Fruit fly (Drosophila melanogaster): ENCODE data around the gene Las.

Las gene

DNA sequence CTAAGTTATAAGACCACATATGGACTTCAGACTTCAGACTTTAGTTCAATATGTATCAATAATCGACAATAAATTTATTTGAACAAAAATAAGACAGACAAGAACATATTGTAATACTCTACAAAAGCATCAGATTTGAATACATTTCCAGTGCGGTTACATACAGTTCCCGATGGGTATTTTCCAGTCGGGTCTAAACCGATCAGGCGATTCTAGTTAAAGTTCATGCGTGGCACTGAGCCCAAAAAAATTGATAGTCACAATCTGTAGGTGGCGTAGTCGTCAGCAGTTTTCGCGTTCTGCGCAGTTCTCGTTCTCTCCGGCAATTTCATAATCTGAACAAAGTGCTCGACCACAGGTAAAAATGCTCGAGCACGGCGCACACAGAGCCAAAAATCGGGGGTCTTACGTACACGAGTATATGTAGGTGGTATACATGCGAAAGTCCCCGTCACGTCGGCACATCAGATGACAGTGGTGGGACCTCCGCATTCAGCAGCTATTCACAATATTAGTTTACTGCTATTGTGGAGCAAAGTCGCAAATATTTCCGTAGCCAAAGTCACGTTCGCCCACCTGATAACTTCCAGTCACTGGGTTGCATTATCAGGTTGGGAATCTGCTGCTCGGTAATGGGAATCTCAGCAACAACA is 36.8 kb downstream of the Las start (continued):
- TF ChIP-seq ATbp (GFP tag; optimal IDR thresholded peaks at IDR 0.05) (no peak), crp (GFP tag; optimal IDR thresholded peaks at IDR 0.05) (no peak), croc (GFP tag; conservative IDR thresholded peaks at IDR 0.05) (no peak), chn (GFP tag; optimal IDR thresholded peaks at IDR 0.05) (no peak), fd3F (GFP tag; optimal IDR thresholded peaks at IDR 0.05) (peak; percentile 7), Nf-YA (GFP tag; IDR thresholded peaks at IDR 0.05) (no peak), PHDP (tag; optimal IDR thresholded peaks at IDR 0.05) (peak; percentile 27), ac (GFP tag; optimal IDR thresholded peaks at IDR 0.05) (no peak), chm (GFP tag; IDR thresholded peaks at IDR 0.05) (peak; percentile 29; the same call in 1 of the 2 replicates), CG8359 (GFP tag; optimal IDR thresholded peaks at IDR 0.05; ENCODE audit: borderline replicate concordance) (no peak), Aef1 (GFP tag; IDR thresholded peaks at IDR 0.05) (peak; percentile 33; the same call in 1 of the 3 replicates), CG3838 (GFP tag; optimal IDR thresholded peaks at IDR 0.05) (no peak), CG17361 (GFP tag; IDR thresholded peaks at IDR 0.05) (peak; percentile 51; the same call in 1 of the 3 replicates), CkIIα-i1 (GFP tag; IDR thresholded peaks at IDR 0.05) (no peak), CG9727 (GFP tag; optimal IDR thresholded peaks at IDR 0.05) (peak; percentile 57), pros (GFP tag; optimal IDR thresholded peaks at IDR 0.05) (no peak), CG16813 (GFP tag; IDR thresholded peaks at IDR 0.05; ENCODE audit: partially characterized antibody) (no peak), Dp (GFP tag; optimal IDR thresholded peaks at IDR 0.05) (no peak), CG9817 (tag; optimal IDR thresholded peaks at IDR 0.05) (no peak), Dad (GFP tag; optimal IDR thresholded peaks at IDR 0.05) (no peak), eyg (GFP tag; optimal IDR thresholded peaks at IDR 0.05) (peak; percentile 34), CG18764 (GFP tag; optimal IDR thresholded peaks at IDR 0.05) (no peak), dpn (GFP tag; optimal IDR thresholded peaks at IDR 0.05) (peak; percentile 37 to 49), Usf (GFP tag; optimal IDR thresholded peaks at IDR 0.05) (peak; percentile 1), CG10959 (GFP tag; IDR thresholded peaks at IDR 0.05) (no peak), Med (GFP tag) (peak; percentile 87), bcd (GFP tag; optimal IDR thresholded peaks at IDR 0.05) (peak; percentile 53), Fer2 (tag; optimal IDR thresholded peaks at IDR 0.05) (no peak), CG34422 (GFP tag; IDR thresholded peaks at IDR 0.05) (no peak), cad (GFP tag; optimal IDR thresholded peaks at IDR 0.05) (no peak), CG33557 (GFP tag; optimal IDR thresholded peaks at IDR 0.05) (no peak), CG12769 (tag; optimal IDR thresholded peaks at IDR 0.05) (peak; percentile 73), CG1647 (GFP tag; optimal IDR thresholded peaks at IDR 0.05) (peak; percentile 54), Hmx (GFP tag; optimal IDR thresholded peaks at IDR 0.05) (no peak), otp (GFP tag; IDR thresholded peaks at IDR 0.05) (0 out of 3 replicates have a peak, but pooled peaks have one; percentile 26), Vsx1 (GFP tag; optimal IDR thresholded peaks at IDR 0.05) (no peak), pfk (GFP tag; optimal IDR thresholded peaks at IDR 0.05) (peak; percentile 58), vvl (GFP tag; IDR thresholded peaks at IDR 0.05) (peak; percentile 25; the same call in 1 of the 2 replicates), CG30020 (tag; optimal IDR thresholded peaks at IDR 0.05) (no peak), Poxn (GFP tag; IDR thresholded peaks at IDR 0.05) (no peak), trem (tag; optimal IDR thresholded peaks at IDR 0.05) (no peak), Tbp (GFP tag; optimal IDR thresholded peaks at IDR 0.05) (no peak), NK7.1 (GFP tag; optimal IDR thresholded peaks at IDR 0.05) (no peak), CG32532 (GFP tag; IDR thresholded peaks at IDR 0.05) (peak; percentile 69), CG3163 (GFP tag; optimal IDR thresholded peaks at IDR 0.05) (peak; percentile 17), CG12299 (tag; optimal IDR thresholded peaks at IDR 0.05) (no peak), Hand (GFP tag; optimal IDR thresholded peaks at IDR 0.05) (peak; percentile 61), CG4854 (GFP tag; optimal IDR thresholded peaks at IDR 0.05) (no peak), CG31224 (GFP tag; IDR thresholded peaks at IDR 0.05) (no peak), wek (GFP tag; optimal IDR thresholded peaks at IDR 0.05) (no peak)

Data from whole organism, embryonic.